Worm (Caenorhabditis elegans) whole organism, L1 larva: Measurements from ENCODE around the gene par-2.

ENCODE experiments used
- alr-1 ChIP-seq: fragments of 200-800 bp; sonication (Bioruptor generic); optimal IDR thresholded peaks from 2 replicates; lab custom pipeline; 2018; ENCODE audit warnings: borderline replicate concordance, mild to moderate bottlenecking, missing genetic modification characterization, missing compliant biosample characterization
- ama-1 ChIP-seq: fragments of 150-350 bp; optimal IDR thresholded peaks from 2 replicates; lab custom pipeline; 2014
- blmp-1 ChIP-seq: fragments of 150-350 bp; optimal IDR thresholded peaks from 2 replicates; lab custom pipeline; 2014; ENCODE audit warnings: missing biosample characterization, missing genetic modification characterization
- fkh-10 ChIP-seq: sonication (generic microtip); optimal IDR thresholded peaks from 2 replicates; lab custom pipeline; 2017; ENCODE audit warnings: missing biosample characterization, missing genetic modification reagents, missing genetic modification characterization
- fos-1 ChIP-seq: fragments of 150-350 bp; optimal IDR thresholded peaks from 2 replicates; lab custom pipeline; 2014; ENCODE audit warnings: missing biosample characterization, missing genetic modification characterization
- lin-13 ChIP-seq: fragments of 150-350 bp; optimal IDR thresholded peaks from 2 replicates; lab custom pipeline; 2014; ENCODE audit warnings: missing biosample characterization, missing genetic modification reagents, missing genetic modification characterization
- nhr-84 ChIP-seq: sonication (generic microtip); optimal IDR thresholded peaks from 2 replicates; lab custom pipeline; 2017; ENCODE audit warnings: missing biosample characterization, missing genetic modification characterization
- pag-3 ChIP-seq: sonication (generic microtip); optimal IDR thresholded peaks from 2 replicates; lab custom pipeline; 2017; ENCODE audit warnings: missing genetic modification characterization, mild to moderate bottlenecking, missing compliant biosample characterization, antibody characterized with exemption, borderline replicate concordance; ENCODE audit not compliant: insufficient read depth
- skn-1 ChIP-seq: fragments of 150-350 bp; optimal IDR thresholded peaks from 2 replicates; lab custom pipeline; 2014; ENCODE audit warnings: missing biosample characterization, missing genetic modification characterization
- snpc-4 ChIP-seq: fragments of 150-350 bp; optimal IDR thresholded peaks from 2 replicates; lab custom pipeline; 2014; ENCODE audit warnings: missing biosample characterization, missing genetic modification characterization
- zag-1 ChIP-seq: fragments of 150-350 bp; optimal IDR thresholded peaks from 2 replicates; lab custom pipeline; 2014; ENCODE audit warnings: missing biosample characterization, missing genetic modification characterization

DNA sequence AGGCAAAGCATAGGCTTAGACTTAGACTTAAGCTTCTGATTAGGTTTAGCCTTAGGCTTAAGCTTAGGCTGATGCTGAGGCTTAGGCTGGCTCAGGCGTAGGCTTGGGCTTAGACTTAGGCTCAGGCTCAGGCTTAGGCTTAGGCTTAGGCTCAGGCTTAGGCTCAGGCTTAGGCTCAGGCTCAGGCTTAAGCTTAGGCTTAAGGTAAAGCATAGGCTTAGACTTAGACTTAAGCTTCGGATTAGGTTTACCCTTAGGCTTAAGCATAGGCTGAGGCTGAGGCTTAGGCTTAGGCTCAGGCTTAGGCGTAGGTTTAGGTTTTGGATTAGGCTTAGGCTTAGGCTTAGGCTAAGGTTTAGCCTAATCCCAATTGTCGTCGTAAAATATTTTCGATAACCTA lies 18.3 kb downstream of the par-2 start:
- TF ChIP-seq fos-1 (tag; lab: Kevin White, UChicago) (no peak), zag-1 (no peak), blmp-1 (tag; lab: Kevin White, UChicago) (no peak), fkh-10 (GFP tag; lab: Kevin White, UChicago) (no peak), pag-3 (no peak), skn-1 (no peak), nhr-84 (no peak), lin-13 (GFP tag; lab: Kevin White, UChicago) (no peak), ama-1 (no peak), snpc-4 (tag; lab: Kevin White, UChicago) (no peak), alr-1 (tag; lab: Kevin White, UChicago) (no peak)
